Fruit fly (Drosophila melanogaster): ENCODE data around the gene CG7488.
A peak's percentile ranks its signal among the peaks of the same experiment; 100 is the strongest.

DNA sequence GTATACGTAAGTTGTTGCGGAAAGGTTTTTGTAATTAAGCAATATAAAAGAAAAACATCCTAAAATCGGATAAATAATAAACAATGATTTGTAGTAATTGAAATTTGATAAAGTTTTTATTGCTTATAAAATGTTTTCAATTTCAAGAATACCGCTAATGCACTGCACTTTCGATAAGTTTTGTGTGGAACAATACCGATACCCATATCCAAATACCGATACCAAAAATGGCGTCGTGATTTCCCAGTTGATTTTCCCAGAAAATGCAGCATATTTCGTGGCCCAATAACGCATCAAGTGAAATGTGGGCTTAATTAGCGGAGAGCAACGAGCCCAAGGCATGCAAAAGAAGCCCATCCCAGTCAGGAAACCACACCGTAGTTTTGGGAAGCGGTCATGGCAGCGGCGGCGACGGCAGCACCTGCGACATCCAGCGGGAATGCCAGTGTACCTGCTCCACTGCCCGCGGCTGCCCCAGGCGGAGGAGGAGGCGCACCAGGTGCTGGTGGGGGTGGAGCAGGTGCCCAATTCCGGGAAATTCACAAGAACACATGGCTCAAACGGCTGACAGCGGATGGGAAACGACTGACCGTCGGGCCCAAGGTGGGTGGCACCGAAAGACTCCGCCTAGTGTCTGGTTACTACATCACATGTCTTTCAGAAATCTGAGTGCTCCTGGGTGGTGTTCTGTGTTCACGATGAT lies 9.4 kb upstream of the CG7488 start, which contains the start of gene CG31342:
- TF ChIP-seq Sox102F (GFP tag; optimal IDR thresholded peaks at IDR 0.05) (no peak), dac (GFP tag; optimal IDR thresholded peaks at IDR 0.05) (no peak), cyc (GFP tag; optimal IDR thresholded peaks at IDR 0.05) (peak; percentile 1), OdsH (GFP tag; optimal IDR thresholded peaks at IDR 0.05) (no peak), Hr39 (GFP tag; optimal IDR thresholded peaks at IDR 0.05) (no peak), vri (GFP tag; optimal IDR thresholded peaks at IDR 0.05) (no peak), CG6792 (GFP tag; optimal IDR thresholded peaks at IDR 0.05) (no peak), Blimp-1 (GFP tag; optimal IDR thresholded peaks at IDR 0.05) (no peak), fkh (GFP tag; optimal IDR thresholded peaks at IDR 0.05) (no peak), CG15336 (GFP tag; IDR thresholded peaks at IDR 0.05) (peak; percentile 67), CG9139 (GFP tag; optimal IDR thresholded peaks at IDR 0.05) (no peak)

Data from whole organism, prepupa.